Fruit fly (Drosophila melanogaster) Kc167 (cell line): ENCODE measurements around the gene Pif1.

ENCODE experiments used
- Myc ChIP-seq: fragments of >200 bp; optimal IDR thresholded peaks from 2 replicates; lab custom pipeline; 2017; ENCODE audit warnings: missing external identifiers
- Sin3A ChIP-seq: fragments of >200 bp; optimal IDR thresholded peaks from 2 replicates; lab custom pipeline; 2018; ENCODE audit warnings: missing external identifiers
- insv ChIP-seq: fragments of >200 bp; optimal IDR thresholded peaks from 3 replicates; lab custom pipeline; 2018; ENCODE audit warnings: missing external identifiers
- psq ChIP-seq: fragments of >200 bp; optimal IDR thresholded peaks from 2 replicates; lab custom pipeline; 2017; ENCODE audit warnings: missing external identifiers

DNA sequence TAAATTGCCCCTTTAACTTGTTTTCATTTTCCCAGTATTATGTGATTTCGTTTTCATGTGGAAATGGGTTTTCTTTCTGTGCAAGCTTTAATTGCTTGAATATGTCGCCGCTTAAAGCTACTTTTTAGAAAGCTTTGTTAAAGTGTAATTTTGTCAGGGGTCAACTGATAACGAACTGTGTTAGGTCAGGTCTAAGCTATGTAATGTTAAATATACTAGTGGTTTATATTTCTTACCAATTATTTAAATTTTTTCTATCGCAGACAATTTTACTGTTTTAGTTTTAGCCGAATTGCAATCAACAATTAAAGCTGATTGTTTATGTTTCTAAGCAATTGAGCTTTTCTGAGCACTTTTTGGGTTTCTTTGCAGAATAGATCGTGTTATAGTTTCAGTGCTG is 36.5 kb upstream of the Pif1 start:
- TF ChIP-seq Sin3A (lab: Kevin White, UChicago) (no peak), psq (lab: Kevin White, UChicago) (no peak), insv (lab: Kevin White, UChicago) (no peak), Myc (lab: Kevin White, UChicago) (no peak)
